Worm (Caenorhabditis elegans) whole organism, L4 larva: ENCODE data around the gene nhr-68.
A peak's percentile ranks its signal among the peaks of the same experiment; 100 is the strongest.

Experiments used
- F26F4.8 ChIP-seq: fragments of 200-800 bp; sonication (Bioruptor generic); conservative IDR thresholded peaks from 2 replicates; pipeline ENCODE4 v1.3.6; 2022; ENCODE audit warnings: missing genetic modification characterization, missing compliant biosample characterization
- R02D3.7 ChIP-seq: fragments of 150-350 bp; sonication (generic microtip); optimal IDR thresholded peaks from 3 replicates; lab custom pipeline; 2014; ENCODE audit warnings: missing biosample characterization, missing genetic modification characterization
- Y48G9A.11 ChIP-seq: fragments of 200-800 bp; sonication (Bioruptor generic); IDR thresholded peaks from 2 replicates; pipeline ENCODE4 v1.3.6; 2022; ENCODE audit warnings: missing genetic modification reagents, missing genetic modification characterization, missing compliant biosample characterization
- Y75B8A.6 ChIP-seq: fragments of 200-800 bp; sonication (Bioruptor generic); IDR thresholded peaks from 2 replicates; pipeline ENCODE4 v1.3.6; 2022; ENCODE audit warnings: missing genetic modification reagents, missing genetic modification characterization, missing compliant biosample characterization
- ZK337.2 ChIP-seq: fragments of 200-800 bp; sonication (Bioruptor generic); IDR thresholded peaks from 2 replicates; pipeline ENCODE4 v1.3.6; 2022; ENCODE audit warnings: missing genetic modification reagents, missing genetic modification characterization, missing compliant biosample characterization
- aha-1 ChIP-seq: fragments of 150-350 bp; peaks from one replicate; lab custom pipeline; 2014; ENCODE audit warnings: missing biosample characterization, missing genetic modification characterization
- ama-1 ChIP-seq: fragments of 150-350 bp; optimal IDR thresholded peaks from 2 replicates; lab custom pipeline; 2014; ENCODE audit warnings: inconsistent platforms, mixed read lengths
- cey-2 ChIP-seq: sonication (generic microtip); optimal IDR thresholded peaks from 3 replicates; lab custom pipeline; 2017; ENCODE audit warnings: missing genetic modification characterization, mild to moderate bottlenecking, missing compliant biosample characterization, antibody characterized with exemption, borderline replicate concordance; ENCODE audit not compliant: insufficient read depth
- daf-19 ChIP-seq: fragments of 200-800 bp; sonication (Bioruptor generic); conservative IDR thresholded peaks from 2 replicates; pipeline ENCODE4 v1.3.6; 2022; ENCODE audit warnings: missing genetic modification characterization, missing compliant biosample characterization
- egl-43 ChIP-seq: fragments of 200-800 bp; sonication (Bioruptor generic); IDR thresholded peaks from 2 replicates; pipeline ENCODE4 v1.3.6; 2022; ENCODE audit warnings: missing genetic modification reagents, missing genetic modification characterization, missing compliant biosample characterization
- fkh-10 ChIP-seq: fragments of 150-350 bp; optimal IDR thresholded peaks from 2 replicates; lab custom pipeline; 2014; ENCODE audit warnings: missing biosample characterization, missing genetic modification reagents, missing genetic modification characterization
- hif-1 ChIP-seq, 2 experiments: sonication (generic microtip); optimal IDR thresholded peaks; 2 replicates each; lab custom pipeline; 2016 to 2017; ENCODE audit warnings: missing compliant biosample characterization in 2 of 2, missing genetic modification characterization in 2 of 2, missing genetic modification reagents in 2 of 2, missing genotype in 2 of 2, mild to moderate bottlenecking in 1 of 2
- hlh-30 ChIP-seq: sonication (generic microtip); optimal IDR thresholded peaks from 2 replicates; lab custom pipeline; 2017; ENCODE audit warnings: antibody characterized with exemption, mild to moderate bottlenecking, missing genetic modification characterization, missing compliant biosample characterization; ENCODE audit not compliant: insufficient read depth
- jun-1 ChIP-seq: fragments of 150-350 bp; optimal IDR thresholded peaks from 2 replicates; lab custom pipeline; 2014; ENCODE audit warnings: missing biosample characterization, missing genetic modification reagents, missing genetic modification characterization
- lim-7 ChIP-seq: fragments of 200-800 bp; sonication (Bioruptor generic); IDR thresholded peaks from 2 replicates; pipeline ENCODE4 v1.3.6; 2022; ENCODE audit warnings: missing genetic modification characterization, missing compliant biosample characterization
- lin-13 ChIP-seq: fragments of 150-350 bp; optimal IDR thresholded peaks from 2 replicates; lab custom pipeline; 2014; ENCODE audit warnings: missing biosample characterization, missing genetic modification reagents, missing genetic modification characterization
- lin-15B ChIP-seq: fragments of 150-350 bp; sonication (generic microtip); optimal IDR thresholded peaks from 3 replicates; lab custom pipeline; 2014; ENCODE audit warnings: missing biosample characterization, missing genetic modification characterization
- lin-39 ChIP-seq: fragments of 150-350 bp; optimal IDR thresholded peaks from 2 replicates; lab custom pipeline; 2014; ENCODE audit warnings: missing biosample characterization, missing genetic modification reagents, missing genetic modification characterization
- lsy-2 ChIP-seq, 2 experiments: fragments of 150-350 bp in 1 of 2; sonication (generic microtip) in 1 of 2; optimal IDR thresholded peaks; 2 replicates each; lab custom pipeline; 2014 to 2017; ENCODE audit warnings: missing biosample characterization in 2 of 2, missing genetic modification characterization in 2 of 2
- madf-5 ChIP-seq, 2 experiments: fragments of 200-800 bp; sonication (Bioruptor generic); IDR thresholded peaks; 2 replicates each; pipeline ENCODE4 v1.3.6; 2022; ENCODE audit warnings: missing compliant biosample characterization in 2 of 2, missing genetic modification characterization in 2 of 2
- madf-9 ChIP-seq: fragments of 200-800 bp; sonication (Bioruptor generic); conservative IDR thresholded peaks from 2 replicates; pipeline ENCODE4 v1.3.6; 2022; ENCODE audit warnings: missing genetic modification reagents, missing genetic modification characterization, missing compliant biosample characterization
- mdt-29 ChIP-seq: fragments of 200-800 bp; sonication (Bioruptor generic); IDR thresholded peaks from 2 replicates; pipeline ENCODE4 v1.3.6; 2022; ENCODE audit warnings: missing genetic modification reagents, missing genetic modification characterization, missing compliant biosample characterization
- mxl-2 ChIP-seq: fragments of 200-800 bp; sonication (Bioruptor generic); conservative IDR thresholded peaks from 2 replicates; pipeline ENCODE4 v1.3.6; 2022; ENCODE audit warnings: missing genetic modification reagents, missing genetic modification characterization, missing compliant biosample characterization
- nhr-10 ChIP-seq: fragments of 150-350 bp; optimal IDR thresholded peaks from 2 replicates; lab custom pipeline; 2014; ENCODE audit warnings: missing biosample characterization, missing genetic modification characterization
- nhr-111 ChIP-seq: fragments of 200-800 bp; sonication (Bioruptor generic); optimal IDR thresholded peaks from 2 replicates; lab custom pipeline; 2018; ENCODE audit warnings: mild to moderate bottlenecking, missing genetic modification characterization, missing compliant biosample characterization
- nhr-25 ChIP-seq: sonication (generic microtip); optimal IDR thresholded peaks from 2 replicates; lab custom pipeline; 2017; ENCODE audit warnings: missing genetic modification characterization, mild to moderate bottlenecking, missing compliant biosample characterization, antibody characterized with exemption, moderate library complexity, borderline replicate concordance; ENCODE audit not compliant: insufficient read depth
- nhr-41 ChIP-seq: fragments of 200-800 bp; sonication (Bioruptor generic); IDR thresholded peaks from 2 replicates; pipeline ENCODE4 v1.3.6; 2022; ENCODE audit warnings: missing genetic modification reagents, missing genetic modification characterization, missing compliant biosample characterization
- nhr-76 ChIP-seq: fragments of 150-350 bp; optimal IDR thresholded peaks from 2 replicates; lab custom pipeline; 2014; ENCODE audit warnings: missing biosample characterization, missing genetic modification characterization
- nhr-77 ChIP-seq: fragments of 150-350 bp; optimal IDR thresholded peaks from 2 replicates; lab custom pipeline; 2014; ENCODE audit warnings: missing biosample characterization, missing genetic modification characterization
- php-3 ChIP-seq: fragments of 200-800 bp; sonication (Bioruptor generic); IDR thresholded peaks from 2 replicates; pipeline ENCODE4 v1.3.6; 2022; ENCODE audit warnings: missing genetic modification reagents, missing genetic modification characterization, missing compliant biosample characterization
- pqm-1 ChIP-seq: sonication (generic microtip); optimal IDR thresholded peaks from 2 replicates; lab custom pipeline; 2017; ENCODE audit warnings: missing biosample characterization, missing genetic modification characterization
- snpc-1.2 ChIP-seq: fragments of 200-800 bp; sonication (Bioruptor generic); IDR thresholded peaks from 2 replicates; pipeline ENCODE4 v1.3.6; 2022; ENCODE audit warnings: missing genetic modification reagents, missing genetic modification characterization, missing compliant biosample characterization
- tra-1 ChIP-seq: fragments of 200-800 bp; sonication (Bioruptor generic); IDR thresholded peaks from 2 replicates; pipeline ENCODE4 v1.3.6; 2022; ENCODE audit warnings: missing genetic modification reagents, missing genetic modification characterization, missing compliant biosample characterization
- unc-62 ChIP-seq, 3 experiments: fragments of 150-350 bp in 1 of 3; sonication (generic microtip); optimal IDR thresholded peaks in 2 of 3; peaks in 1 of 3; 1 replicate in 1 of 3; 2 replicates in 2 of 3; lab custom pipeline; 2014 to 2017; ENCODE audit warnings: missing biosample characterization in 3 of 3, missing genetic modification characterization in 3 of 3, missing genetic modification reagents in 3 of 3, missing genotype in 1 of 3
- zfp-3 ChIP-seq: fragments of 200-800 bp; sonication (Bioruptor generic); conservative IDR thresholded peaks from 2 replicates; pipeline ENCODE4 v1.3.6; 2022; ENCODE audit warnings: missing genetic modification reagents, missing genetic modification characterization, missing compliant biosample characterization
- zip-2 ChIP-seq: fragments of 150-350 bp; optimal IDR thresholded peaks from 2 replicates; lab custom pipeline; 2014; ENCODE audit warnings: missing biosample characterization, missing genetic modification characterization
- ztf-11 ChIP-seq: fragments of 150-350 bp; optimal IDR thresholded peaks from 2 replicates; lab custom pipeline; 2014; ENCODE audit warnings: missing biosample characterization, missing genetic modification characterization

The nhr-68 gene

DNA sequence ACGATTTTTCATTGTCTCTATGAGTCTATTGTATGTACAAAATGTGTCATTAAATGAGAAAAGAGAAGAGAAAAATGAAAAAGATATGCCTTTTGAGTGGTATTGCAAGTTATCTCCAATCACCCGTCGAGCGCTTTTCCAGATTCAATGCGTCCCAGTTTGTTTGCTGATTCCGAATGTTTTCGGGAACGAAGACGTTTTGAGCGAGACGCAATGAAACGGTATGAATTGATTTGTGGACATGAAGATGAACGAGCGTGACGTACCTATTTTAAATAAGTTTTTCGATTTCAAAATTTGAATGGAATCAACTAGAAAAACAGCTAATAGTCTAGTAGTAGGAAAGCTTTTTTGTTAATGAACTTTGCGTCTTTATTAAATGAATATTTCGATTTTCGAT lies 43.6 kb downstream of the nhr-68 start:
- TF ChIP-seq nhr-10 (tag; lab: Kevin White, UChicago) (peak; percentile 24), ama-1 (lab: Kevin White, UChicago) (peak; percentile 67), madf-5 (GFP tag; IDR thresholded peaks at IDR 0.05; lab: Robert Waterston, UW) (0 out of 4 replicates have a peak, but pooled peaks of 1 of the 2 experiments have one; percentile 11), Y48G9A.11 (no peak), aha-1 (tag; lab: Kevin White, UChicago) (peak; percentile 84), ZK337.2 (GFP tag; lab: Robert Waterston, UW) (no peak), fkh-10 (GFP tag; lab: Kevin White, UChicago) (no peak), hif-1 (tag; optimal IDR thresholded peaks at IDR 0.05; lab: Kevin White, UChicago) (no peak), unc-62 (GFP tag; optimal IDR thresholded peaks at IDR 0.05 in 1 of 2; lab: Kevin White, UChicago) (peak in 1 of 2 experiments; percentile 45), unc-62 (tag; optimal IDR thresholded peaks at IDR 0.05; lab: Kevin White, UChicago) (no peak), daf-19 (GFP tag; lab: Robert Waterston, UW) (no peak), ztf-11 (tag; lab: Kevin White, UChicago) (no peak), zfp-3 (GFP tag; lab: Robert Waterston, UW) (0 out of 2 replicates have a peak, but pooled peaks have one; percentile 71), tra-1 (GFP tag; lab: Robert Waterston, UW) (no peak), mxl-2 (GFP tag; lab: Robert Waterston, UW) (no peak), php-3 (GFP tag; lab: Robert Waterston, UW) (no peak), nhr-76 (no peak), nhr-111 (GFP tag; lab: Kevin White, UChicago) (no peak), nhr-25 (tag; lab: Kevin White, UChicago) (no peak), nhr-77 (tag; lab: Kevin White, UChicago) (no peak)

- TF ChIP-seq F26F4.8 (GFP tag; lab: Robert Waterston, UW) (no peak), lsy-2 (tag; optimal IDR thresholded peaks at IDR 0.05; lab: Kevin White, UChicago) (no peak), hlh-30 (tag; lab: Kevin White, UChicago) (no peak), pqm-1 (tag; lab: Kevin White, UChicago) (no peak), jun-1 (tag; lab: Kevin White, UChicago) (no peak), lin-15B (tag; lab: Kevin White, UChicago) (no peak), zip-2 (no peak), nhr-76 (no peak), hif-1 (tag; optimal IDR thresholded peaks at IDR 0.05; lab: Kevin White, UChicago) (no peak), Y75B8A.6 (no peak), snpc-1.2 (no peak), nhr-41 (GFP tag; lab: Robert Waterston, UW) (no peak), lin-39 (no peak), madf-9 (no peak), mdt-29 (no peak), aha-1 (tag; lab: Kevin White, UChicago) (no peak), egl-43 (GFP tag; lab: Robert Waterston, UW) (no peak), cey-2 (no peak), lim-7 (no peak), zfp-3 (GFP tag; lab: Robert Waterston, UW) (no peak)
These were observed 44.9 kb downstream of the nhr-68 start, which contains the start of gene glb-15 for ce11 chrV:11618173-11618572. Gene glb-15, minus strand, starts transcription at chrV:11618273.

- TF ChIP-seq unc-62 (GFP tag; optimal IDR thresholded peaks at IDR 0.05 in 1 of 2; lab: Kevin White, UChicago): peak in 1 of 2 experiments; percentile 47
- no peak for TF ChIP-seq unc-62 (tag; optimal IDR thresholded peaks at IDR 0.05; lab: Kevin White, UChicago)
- no peak for TF ChIP-seq R02D3.7
- no peak for TF ChIP-seq lin-13 (GFP tag; lab: Kevin White, UChicago)
These were observed 46.8 kb downstream of the nhr-68 start for ce11 chrV:11620081-11620480.
